Fruit fly (Drosophila melanogaster) whole organism, wandering third instar larva: ENCODE measurements around the gene Lip3.
A peak's percentile ranks its signal among the peaks of the same experiment; 100 is the strongest.

Experiments
- Abd-B ChIP-seq: fragments of >200 bp; optimal IDR thresholded peaks from 2 replicates; lab custom pipeline; 2017; ENCODE audit warnings: missing biosample characterization, missing genetic modification characterization
- CrebA ChIP-seq: fragments of 200-800 bp; sonication (Bioruptor generic); optimal IDR thresholded peaks from 2 replicates; lab custom pipeline; 2016; ENCODE audit warnings: missing biosample characterization, mild to moderate bottlenecking, missing genetic modification characterization, borderline replicate concordance
- Dif ChIP-seq: fragments of 200-275, 200-300 bp; sonication (Bioruptor generic); optimal IDR thresholded peaks from 2 replicates; lab custom pipeline; 2018; ENCODE audit warnings: missing biosample characterization, missing genetic modification characterization; ENCODE audit not compliant: partially characterized antibody
- Hr78 ChIP-seq: fragments of >200 bp; optimal IDR thresholded peaks from 2 replicates; lab custom pipeline; 2017; ENCODE audit warnings: missing biosample characterization, missing genetic modification characterization
- Hr83 ChIP-seq: fragments of 200-300 bp; sonication (Bioruptor generic); optimal IDR thresholded peaks from 2 replicates; lab custom pipeline; 2016; ENCODE audit warnings: missing biosample characterization, mild to moderate bottlenecking, missing genetic modification characterization, moderate library complexity; ENCODE audit not compliant: poor library complexity, severe bottlenecking
- Jra ChIP-seq: sonication (Bioruptor generic); optimal IDR thresholded peaks from 2 replicates; lab custom pipeline; 2016; ENCODE audit warnings: missing biosample characterization, missing genetic modification characterization
- Mio ChIP-seq: sonication (Bioruptor generic); optimal IDR thresholded peaks from 2 replicates; lab custom pipeline; 2016; ENCODE audit warnings: missing biosample characterization, missing genetic modification characterization
- N ChIP-seq: fragments of >200 bp; optimal IDR thresholded peaks from 2 replicates; lab custom pipeline; 2018; ENCODE audit warnings: missing biosample characterization, missing external identifiers, missing genetic modification characterization
- OdsH ChIP-seq: fragments of 200-800 bp; sonication (Bioruptor generic); optimal IDR thresholded peaks from 2 replicates; lab custom pipeline; 2016; ENCODE audit warnings: missing biosample characterization, mild to moderate bottlenecking, missing genetic modification characterization
- Rel ChIP-seq, 2 experiments: fragments of 200-800 bp; sonication (Bioruptor generic) in 1 of 2; optimal IDR thresholded peaks; 2 replicates in 1 of 2; 3 replicates in 1 of 2; lab custom pipeline; 2016 to 2019; ENCODE audit warnings: mild to moderate bottlenecking in 2 of 2, missing biosample characterization in 2 of 2, missing genetic modification characterization in 2 of 2, moderate library complexity in 1 of 2
- br ChIP-seq: fragments of 200-800 bp; sonication (Bioruptor generic); optimal IDR thresholded peaks from 2 replicates; lab custom pipeline; 2016; ENCODE audit warnings: missing biosample characterization, missing genetic modification characterization
- lola ChIP-seq: fragments of >200 bp; optimal IDR thresholded peaks from 2 replicates; lab custom pipeline; 2017; ENCODE audit warnings: missing biosample characterization, missing genetic modification characterization
- pan ChIP-seq: fragments of >200 bp; optimal IDR thresholded peaks from 2 replicates; lab custom pipeline; 2017
- psq ChIP-seq: fragments of 200-800 bp; sonication (Bioruptor generic); optimal IDR thresholded peaks from 3 replicates; lab custom pipeline; 2017; ENCODE audit warnings: missing biosample characterization, mild to moderate bottlenecking, missing genetic modification characterization, moderate library complexity

DNA sequence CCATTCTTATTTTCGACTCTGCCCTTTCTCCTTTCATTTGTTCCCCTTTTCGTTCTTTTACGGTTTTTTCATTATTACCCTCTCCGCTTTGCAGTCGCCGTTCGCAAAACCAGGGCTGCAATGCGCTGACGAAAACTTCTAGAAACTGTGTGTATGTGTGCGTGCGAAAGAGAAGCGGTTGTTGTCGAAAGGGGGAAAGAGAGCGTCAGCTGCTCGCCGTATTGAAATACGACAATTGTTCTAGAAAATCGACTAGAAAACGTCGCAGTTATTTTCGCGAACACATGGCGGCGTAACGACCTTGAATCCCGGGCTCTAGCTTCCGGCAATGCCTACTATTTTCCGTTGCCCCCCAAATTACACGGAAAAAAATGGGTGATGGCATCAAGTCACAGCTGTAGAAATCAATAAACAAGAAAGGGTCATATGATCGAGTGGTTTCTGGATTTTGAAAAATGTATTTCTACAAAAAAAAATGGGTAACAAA is 11.0 kb upstream of the Lip3 start:
- TF ChIP-seq Abd-B (GFP tag; lab: Kevin White, UChicago) (no peak), pan (lab: Kevin White, UChicago) (no peak), Hr78 (GFP tag; lab: Kevin White, UChicago) (no peak), N (GFP tag; lab: Kevin White, UChicago) (no peak), Jra (no peak), Rel (GFP tag; optimal IDR thresholded peaks at IDR 0.05; lab: Kevin White, UChicago) (no peak), Rel (tag; optimal IDR thresholded peaks at IDR 0.05; lab: Kevin White, UChicago) (no peak), psq (GFP tag; lab: Kevin White, UChicago) (peak; percentile 99), CrebA (GFP tag; lab: Kevin White, UChicago) (no peak), Hr83 (GFP tag; lab: Kevin White, UChicago) (no peak), OdsH (no peak), Dif (GFP tag; lab: Kevin White, UChicago) (no peak), Mio (GFP tag; lab: Kevin White, UChicago) (no peak), br (GFP tag; lab: Kevin White, UChicago) (no peak), lola (peak; percentile 56)
